Fruit fly (Drosophila melanogaster) whole organism, pupa: ENCODE measurements around the gene CG4645.

Experiments
- CG10348 ChIP-seq: fragments of 200-800 bp; sonication (Bioruptor generic); IDR thresholded peaks from 2 replicates; pipeline ENCODE4 v1.3.6; 2022; ENCODE audit warnings: missing biosample characterization, missing genetic modification characterization
- CG12605 ChIP-seq: fragments of 200-800 bp; sonication (Bioruptor generic); IDR thresholded peaks from 2 replicates; pipeline ENCODE4 v1.3.6; 2022; ENCODE audit warnings: missing biosample characterization, missing genetic modification characterization
- CG13204 ChIP-seq: fragments of 200-800 bp; sonication (Bioruptor generic); optimal IDR thresholded peaks from 2 replicates; lab custom pipeline; 2018; ENCODE audit warnings: missing biosample characterization, mild to moderate bottlenecking, missing genetic modification characterization, moderate library complexity
- CG14655 ChIP-seq: fragments of 200-800 bp; sonication (Bioruptor generic); optimal IDR thresholded peaks from 3 replicates; lab custom pipeline; 2017; ENCODE audit warnings: mild to moderate bottlenecking, missing biosample characterization, missing genetic modification reagents, missing genetic modification characterization
- CG15710 ChIP-seq: fragments of 200-800 bp; sonication (Bioruptor generic); optimal IDR thresholded peaks from 2 replicates; lab custom pipeline; 2018; ENCODE audit warnings: missing biosample characterization, mild to moderate bottlenecking, missing genetic modification characterization, moderate library complexity
- CG17806 ChIP-seq: fragments of 200-800 bp; sonication (Bioruptor generic); optimal IDR thresholded peaks from 2 replicates; lab custom pipeline; 2018; ENCODE audit warnings: missing biosample characterization, mild to moderate bottlenecking, missing genetic modification characterization, moderate library complexity
- CG32121 ChIP-seq: fragments of 200-800 bp; sonication (Bioruptor generic); IDR thresholded peaks from 2 replicates; pipeline ENCODE4 v1.3.6; 2022; ENCODE audit warnings: missing biosample characterization, missing genetic modification characterization
- CG8301 ChIP-seq: fragments of 200-800 bp; sonication (Bioruptor generic); optimal IDR thresholded peaks from 2 replicates; lab custom pipeline; 2018; ENCODE audit warnings: missing biosample characterization, mild to moderate bottlenecking, missing genetic modification characterization
- D1 ChIP-seq: fragments of 200-800 bp; sonication (Bioruptor generic); optimal IDR thresholded peaks from 2 replicates; lab custom pipeline; 2018; ENCODE audit warnings: missing biosample characterization, mild to moderate bottlenecking, missing genetic modification characterization, moderate library complexity
- EcR ChIP-seq: fragments of 200-800 bp; sonication (Bioruptor generic); optimal IDR thresholded peaks from 3 replicates; lab custom pipeline; 2019; ENCODE audit warnings: missing biosample characterization, missing genetic modification characterization, mild to moderate bottlenecking, moderate library complexity, missing genetic modification reagents
- fd96Ca ChIP-seq: fragments of 200-800 bp; sonication (Bioruptor generic); IDR thresholded peaks from 3 replicates; pipeline ENCODE4 v1.3.6; 2022; ENCODE audit warnings: missing biosample characterization, missing genetic modification characterization
- gl ChIP-seq: fragments of 200-800 bp; sonication (Bioruptor generic); optimal IDR thresholded peaks from 2 replicates; lab custom pipeline; 2018; ENCODE audit warnings: missing biosample characterization, mild to moderate bottlenecking, missing genetic modification characterization
- rn ChIP-seq: fragments of 200-800 bp; sonication (Bioruptor generic); IDR thresholded peaks from 2 replicates; pipeline ENCODE4 v1.3.6; 2022; ENCODE audit warnings: missing biosample characterization, missing genetic modification characterization

The CG4645 gene

dm6 chrX:12947670-12948069 is 37.9 kb downstream of the CG4645 start:
- no peak for TF ChIP-seq EcR (GFP tag; lab: Kevin White, UChicago)

- TF ChIP-seq CG32121 (no peak), CG12605 (0 out of 2 replicates have a peak, but pooled peaks have one; percentile 43)
These were observed 47.7 kb downstream of the CG4645 start, which contains the start of gene hec for dm6 chrX:12957412-12957895. TSS of gene hec (minus strand) at chrX:12957462.

DNA sequence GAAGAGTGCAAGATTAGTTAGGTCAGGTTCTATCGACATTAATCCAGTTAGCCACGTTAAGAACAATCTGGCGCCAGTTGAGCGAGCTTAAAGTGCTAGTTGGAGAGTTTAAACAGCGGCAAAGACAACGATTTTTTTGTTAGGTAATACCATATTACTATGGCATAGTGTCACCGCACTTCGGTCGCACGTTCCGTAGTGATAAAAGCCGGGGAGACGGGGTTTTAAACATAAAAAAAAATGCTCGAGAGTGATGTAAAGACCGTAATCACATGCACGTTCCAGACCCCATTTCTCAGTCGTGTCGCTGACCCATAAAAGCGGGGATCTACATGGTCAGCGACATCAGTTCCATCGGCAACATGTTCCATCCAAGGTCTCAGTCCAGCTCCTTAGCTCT is 49.2 kb downstream of the CG4645 start, which contains the start of gene CG32642:
Gene CG32642, plus strand, starts transcription at position 301 of the 400 bp plus-strand sequence.
- TF ChIP-seq fd96Ca (GFP tag; lab: Robert Waterston, UW) (no peak), CG14655 (no peak), CG13204 (GFP tag; lab: Kevin White, UChicago) (no peak), rn (GFP tag; lab: Robert Waterston, UW) (no peak), gl (tag; lab: Kevin White, UChicago) (no peak), CG15710 (no peak), CG10348 (GFP tag; lab: Robert Waterston, UW) (no peak), CG8301 (tag; lab: Kevin White, UChicago) (no peak), D1 (tag; lab: Kevin White, UChicago) (no peak), CG17806 (tag; lab: Kevin White, UChicago) (no peak)
